Worm (Caenorhabditis elegans) whole organism, young adult: ENCODE results near the gene ckc-1.

Source experiments
- F37B4.10 ChIP-seq: fragments of 200-800 bp; sonication (Bioruptor generic); IDR thresholded peaks from 2 replicates; pipeline ENCODE4 v1.3.6; 2022; ENCODE audit warnings: missing genetic modification characterization, missing compliant biosample characterization
- F55B11.4 ChIP-seq: sonication (generic microtip); optimal IDR thresholded peaks from 2 replicates; lab custom pipeline; 2016; ENCODE audit warnings: missing compliant biosample characterization, missing genetic modification characterization, borderline replicate concordance; ENCODE audit not compliant: insufficient read depth
- F57A8.1 ChIP-seq: fragments of 200-800 bp; sonication (Bioruptor generic); optimal IDR thresholded peaks from 2 replicates; lab custom pipeline; 2018; ENCODE audit warnings: mild to moderate bottlenecking, missing genetic modification characterization, moderate library complexity, missing compliant biosample characterization
- K11D2.4 ChIP-seq: fragments of 200-800 bp; sonication (Bioruptor generic); IDR thresholded peaks from 2 replicates; pipeline ENCODE4 v1.3.6; 2022; ENCODE audit warnings: missing genetic modification reagents, missing genetic modification characterization, missing compliant biosample characterization
- T26A5.8 ChIP-seq: sonication (generic microtip); optimal IDR thresholded peaks from 2 replicates; lab custom pipeline; 2016; ENCODE audit warnings: missing genetic modification characterization, missing compliant biosample characterization
- Y53G8AR.9 ChIP-seq: fragments of 200-800 bp; sonication (Bioruptor generic); conservative IDR thresholded peaks from 2 replicates; pipeline ENCODE4 v1.3.6; 2022; ENCODE audit warnings: missing genetic modification reagents, missing genetic modification characterization, missing compliant biosample characterization
- Y79H2A.3 ChIP-seq: fragments of 200-800 bp; sonication (Bioruptor generic); conservative IDR thresholded peaks from 2 replicates; pipeline ENCODE4 v1.3.6; 2022; ENCODE audit warnings: missing genetic modification reagents, missing genetic modification characterization, missing compliant biosample characterization
- Y95B8A.8 ChIP-seq: fragments of 200-800 bp; sonication (Bioruptor generic); IDR thresholded peaks from 2 replicates; pipeline ENCODE4 v1.3.6; 2022; ENCODE audit warnings: missing genetic modification reagents, missing genetic modification characterization, missing compliant biosample characterization
- akir-1 ChIP-seq: fragments of 200-800 bp; sonication (Bioruptor generic); optimal IDR thresholded peaks from 2 replicates; lab custom pipeline; 2018; ENCODE audit warnings: mild to moderate bottlenecking, missing genetic modification characterization, moderate library complexity, missing compliant biosample characterization
- atf-7 ChIP-seq: sonication (generic microtip); optimal IDR thresholded peaks from 2 replicates; lab custom pipeline; 2017; ENCODE audit warnings: mild to moderate bottlenecking, missing genetic modification characterization, missing compliant biosample characterization
- athp-1 ChIP-seq: sonication (generic microtip); optimal IDR thresholded peaks from 2 replicates; lab custom pipeline; 2017; ENCODE audit warnings: mild to moderate bottlenecking, missing genetic modification characterization, missing compliant biosample characterization
- attf-6 ChIP-seq: fragments of 200-800 bp; sonication (Bioruptor generic); IDR thresholded peaks from 2 replicates; pipeline ENCODE4 v1.3.6; 2022; ENCODE audit warnings: missing genetic modification reagents, missing genetic modification characterization, missing compliant biosample characterization
- bed-1 ChIP-seq: fragments of 200-800 bp; sonication (Bioruptor generic); IDR thresholded peaks from 2 replicates; pipeline ENCODE4 v1.3.6; 2022; ENCODE audit warnings: missing genetic modification reagents, missing genetic modification characterization, missing compliant biosample characterization
- cebp-2 ChIP-seq: fragments of 200-800 bp; sonication (Bioruptor generic); IDR thresholded peaks from 2 replicates; pipeline ENCODE4 v1.3.6; 2022; ENCODE audit warnings: missing genetic modification characterization, missing compliant biosample characterization
- ceh-100 ChIP-seq: fragments of 200-800 bp; sonication (Bioruptor generic); IDR thresholded peaks from 2 replicates; pipeline ENCODE4 v1.3.6; 2022; ENCODE audit warnings: missing genetic modification reagents, missing genetic modification characterization, missing compliant biosample characterization
- ceh-58 ChIP-seq: fragments of 200-800 bp; sonication (Bioruptor generic); IDR thresholded peaks from 2 replicates; pipeline ENCODE4 v1.3.6; 2022; ENCODE audit warnings: missing genetic modification characterization, missing compliant biosample characterization
- ceh-91 ChIP-seq: fragments of 200-800 bp; sonication (Bioruptor generic); IDR thresholded peaks from 2 replicates; pipeline ENCODE4 v1.3.6; 2022; ENCODE audit warnings: missing genetic modification reagents, missing genetic modification characterization, missing compliant biosample characterization
- die-1 ChIP-seq: sonication (generic microtip); optimal IDR thresholded peaks from 2 replicates; lab custom pipeline; 2016; ENCODE audit warnings: missing genotype, mild to moderate bottlenecking, missing genetic modification characterization, missing compliant biosample characterization
- dpl-1 ChIP-seq: fragments of 150-350 bp; optimal IDR thresholded peaks from 2 replicates; lab custom pipeline; 2014; ENCODE audit warnings: missing biosample characterization, missing genetic modification reagents, missing genetic modification characterization
- egrh-3 ChIP-seq: fragments of 200-800 bp; sonication (Bioruptor generic); IDR thresholded peaks from 2 replicates; pipeline ENCODE4 v1.3.6; 2022; ENCODE audit warnings: missing genetic modification reagents, missing genetic modification characterization, missing compliant biosample characterization
- gei-17 ChIP-seq: fragments of 200-800 bp; sonication (Bioruptor generic); optimal IDR thresholded peaks from 2 replicates; lab custom pipeline; 2018; ENCODE audit warnings: mild to moderate bottlenecking, missing genetic modification characterization, missing compliant biosample characterization
- lag-1 ChIP-seq: fragments of 200-800 bp; sonication (Bioruptor generic); IDR thresholded peaks from 2 replicates; pipeline ENCODE4 v1.3.6; 2022; ENCODE audit warnings: missing genetic modification reagents, missing genetic modification characterization, missing compliant biosample characterization
- let-526 ChIP-seq: fragments of 200-800 bp; sonication (Bioruptor generic); IDR thresholded peaks from 2 replicates; pipeline ENCODE4 v1.3.6; 2022; ENCODE audit warnings: missing genetic modification reagents, missing genetic modification characterization, missing compliant biosample characterization
- let-607 ChIP-seq, 2 experiments: fragments of 200-800 bp in 1 of 2; sonication (Bioruptor generic) in 1 of 2; sonication (generic microtip) in 1 of 2; optimal IDR thresholded peaks; 2 replicates each; lab custom pipeline; 2016 to 2018; ENCODE audit warnings: mild to moderate bottlenecking in 2 of 2, missing compliant biosample characterization in 2 of 2, missing genetic modification characterization in 2 of 2, moderate library complexity in 2 of 2, missing genotype in 1 of 2
- lin-40 ChIP-seq: sonication (generic microtip); optimal IDR thresholded peaks from 2 replicates; lab custom pipeline; 2016; ENCODE audit warnings: missing genetic modification characterization, mild to moderate bottlenecking, missing compliant biosample characterization, missing genotype, missing genetic modification reagents
- lin-54 ChIP-seq: fragments of 200-800 bp; sonication (Bioruptor generic); optimal IDR thresholded peaks from 2 replicates; lab custom pipeline; 2018; ENCODE audit warnings: mild to moderate bottlenecking, missing genetic modification characterization, missing compliant biosample characterization
- lir-1 ChIP-seq: fragments of 200-800 bp; sonication (Bioruptor generic); conservative IDR thresholded peaks from 2 replicates; pipeline ENCODE4 v1.3.6; 2022; ENCODE audit warnings: missing genetic modification reagents, missing genetic modification characterization, missing compliant biosample characterization
- madf-10 ChIP-seq: sonication (generic microtip); optimal IDR thresholded peaks from 2 replicates; lab custom pipeline; 2016; ENCODE audit warnings: mild to moderate bottlenecking, missing genetic modification characterization, missing compliant biosample characterization
- madf-6 ChIP-seq: fragments of 200-800 bp; sonication (Bioruptor generic); IDR thresholded peaks from 2 replicates; pipeline ENCODE4 v1.3.6; 2022; ENCODE audit warnings: missing genetic modification reagents, missing genetic modification characterization, missing compliant biosample characterization
- mel-28 ChIP-seq: sonication (generic microtip); optimal IDR thresholded peaks from 2 replicates; lab custom pipeline; 2016; ENCODE audit warnings: borderline replicate concordance, mild to moderate bottlenecking, missing genetic modification characterization, missing compliant biosample characterization
- nfya-1 ChIP-seq: sonication (generic microtip); optimal IDR thresholded peaks from 2 replicates; lab custom pipeline; 2017; ENCODE audit warnings: antibody characterized with exemption, missing compliant biosample characterization, missing genetic modification characterization, borderline replicate concordance; ENCODE audit not compliant: insufficient read depth
- nhr-27 ChIP-seq: fragments of 200-800 bp; sonication (Bioruptor generic); optimal IDR thresholded peaks from 2 replicates; lab custom pipeline; 2018; ENCODE audit warnings: mild to moderate bottlenecking, missing genetic modification characterization, moderate library complexity, missing compliant biosample characterization
- sdz-38 ChIP-seq: sonication (generic microtip); optimal IDR thresholded peaks from 2 replicates; lab custom pipeline; 2016; ENCODE audit warnings: missing genotype, missing genetic modification characterization, missing compliant biosample characterization
- sptf-2 ChIP-seq: fragments of 200-800 bp; sonication (Bioruptor generic); optimal IDR thresholded peaks from 2 replicates; lab custom pipeline; 2018; ENCODE audit warnings: mild to moderate bottlenecking, missing genetic modification characterization, missing compliant biosample characterization
- xnd-1 ChIP-seq: sonication (generic microtip); optimal IDR thresholded peaks from 2 replicates; lab custom pipeline; 2016; ENCODE audit warnings: missing genotype, missing genetic modification reagents, missing genetic modification characterization, missing compliant biosample characterization
- zim-3 ChIP-seq: sonication (generic microtip); optimal IDR thresholded peaks from 2 replicates; lab custom pipeline; 2017; ENCODE audit warnings: mild to moderate bottlenecking, missing genetic modification characterization, moderate library complexity, missing compliant biosample characterization
- ztf-25 ChIP-seq: fragments of 200-800 bp; sonication (Bioruptor generic); IDR thresholded peaks from 2 replicates; pipeline ENCODE4 v1.3.6; 2022; ENCODE audit warnings: missing genetic modification reagents, missing genetic modification characterization, missing compliant biosample characterization
- ztf-28 ChIP-seq: fragments of 200-800 bp; sonication (Bioruptor generic); IDR thresholded peaks from 2 replicates; pipeline ENCODE4 v1.3.6; 2022; ENCODE audit warnings: missing genetic modification reagents, missing genetic modification characterization, missing compliant biosample characterization
- ztf-3 ChIP-seq: fragments of 200-800 bp; sonication (Bioruptor generic); optimal IDR thresholded peaks from 2 replicates; lab custom pipeline; 2018; ENCODE audit warnings: mild to moderate bottlenecking, missing genetic modification characterization, missing compliant biosample characterization

The ckc-1 gene

DNA sequence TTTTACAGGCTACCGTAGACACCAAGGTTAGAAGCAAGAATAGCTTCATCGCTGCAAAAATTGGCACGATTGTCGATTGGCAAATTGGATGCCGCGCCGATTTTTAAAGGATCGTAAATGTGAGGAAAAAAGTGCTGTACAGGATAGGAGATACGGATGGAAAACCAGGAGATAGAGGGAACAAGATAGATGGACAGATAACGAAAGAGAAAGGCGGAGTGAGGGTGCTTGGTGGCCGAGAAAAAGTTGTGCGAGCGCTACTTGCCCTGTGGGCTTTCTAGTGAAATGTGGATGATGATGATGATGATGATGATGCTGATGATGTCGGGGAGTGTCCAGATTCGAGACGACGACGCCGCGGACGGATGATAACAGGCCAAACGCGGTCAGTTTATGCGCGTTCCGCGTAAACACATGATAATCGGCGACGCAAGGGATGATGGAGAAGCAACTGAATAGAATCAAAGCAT is 19.9 kb downstream of the ckc-1 start, which contains the start of gene T27A10.6:
Gene T27A10.6, minus strand, starts transcription at position 51 of the 470 bp plus-strand sequence.
- TF ChIP-seq sdz-38 (tag; lab: Kevin White, UChicago) = no peak
- TF ChIP-seq lir-1 (GFP tag; lab: Robert Waterston, UW) = no peak
- TF ChIP-seq mel-28 (tag; lab: Kevin White, UChicago) = no peak
- no peak for TF ChIP-seq gei-17
- TF ChIP-seq ceh-58 (GFP tag; lab: Robert Waterston, UW) = no peak
- no peak for TF ChIP-seq attf-6
- TF ChIP-seq xnd-1 (tag; lab: Kevin White, UChicago) = no peak
- TF ChIP-seq ztf-3 (GFP tag; lab: Kevin White, UChicago) = no peak
- TF ChIP-seq nhr-27 = no peak
- TF ChIP-seq T26A5.8 (tag; lab: Kevin White, UChicago) = no peak
- no peak for TF ChIP-seq madf-6 (GFP tag; lab: Robert Waterston, UW)
- TF ChIP-seq let-607 (tag; optimal IDR thresholded peaks at IDR 0.05; lab: Kevin White, UChicago) = no peak
- TF ChIP-seq dpl-1 (GFP tag; lab: Kevin White, UChicago) = no peak
- TF ChIP-seq athp-1 (tag; lab: Kevin White, UChicago) = no peak
- no peak for TF ChIP-seq Y95B8A.8 (GFP tag; lab: Robert Waterston, UW)
- TF ChIP-seq F55B11.4 = no peak
- no peak for TF ChIP-seq atf-7 (tag; lab: Kevin White, UChicago)
- no peak for TF ChIP-seq ceh-100 (GFP tag; lab: Robert Waterston, UW)
- TF ChIP-seq, all 124 proteins: peak for 0

DNA sequence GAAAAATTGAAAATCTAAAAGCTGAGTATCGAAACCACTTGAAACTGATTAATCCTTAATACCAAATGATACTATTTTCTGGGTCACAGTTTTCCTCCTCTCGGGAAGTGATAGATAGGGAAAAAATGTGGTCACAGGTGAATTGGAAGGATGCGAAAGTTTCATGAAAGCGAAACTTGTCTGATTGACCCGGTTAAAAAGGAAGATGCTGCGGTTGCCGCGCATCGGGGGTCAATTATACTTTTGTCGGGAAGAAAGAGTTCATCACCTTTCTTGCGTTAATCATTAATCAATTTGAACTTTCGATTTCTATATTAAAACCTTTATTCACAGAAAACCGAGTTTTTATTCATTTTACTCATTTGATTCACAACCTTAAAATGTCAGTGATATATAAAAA is 20.6 kb downstream of the ckc-1 start:
- no peak for TF ChIP-seq nfya-1
- no peak for TF ChIP-seq Y53G8AR.9 (GFP tag; lab: Robert Waterston, UW)
- TF ChIP-seq ztf-28 (GFP tag; lab: Robert Waterston, UW) = no peak
- TF ChIP-seq F57A8.1 (GFP tag; lab: Kevin White, UChicago) = no peak
- no peak for TF ChIP-seq bed-1 (GFP tag; lab: Robert Waterston, UW)
- TF ChIP-seq atf-7 (tag; lab: Kevin White, UChicago) = no peak
- TF ChIP-seq Y95B8A.8 (GFP tag; lab: Robert Waterston, UW) = no peak
- TF ChIP-seq dpl-1 (GFP tag; lab: Kevin White, UChicago) = no peak
- no peak for TF ChIP-seq let-526 (GFP tag; lab: Robert Waterston, UW)
- no peak for TF ChIP-seq lir-1 (GFP tag; lab: Robert Waterston, UW)
- no peak for TF ChIP-seq die-1 (tag; lab: Kevin White, UChicago)
- TF ChIP-seq lin-54 (GFP tag; lab: Kevin White, UChicago) = no peak
- TF ChIP-seq cebp-2 (GFP tag; lab: Robert Waterston, UW) = no peak

DNA sequence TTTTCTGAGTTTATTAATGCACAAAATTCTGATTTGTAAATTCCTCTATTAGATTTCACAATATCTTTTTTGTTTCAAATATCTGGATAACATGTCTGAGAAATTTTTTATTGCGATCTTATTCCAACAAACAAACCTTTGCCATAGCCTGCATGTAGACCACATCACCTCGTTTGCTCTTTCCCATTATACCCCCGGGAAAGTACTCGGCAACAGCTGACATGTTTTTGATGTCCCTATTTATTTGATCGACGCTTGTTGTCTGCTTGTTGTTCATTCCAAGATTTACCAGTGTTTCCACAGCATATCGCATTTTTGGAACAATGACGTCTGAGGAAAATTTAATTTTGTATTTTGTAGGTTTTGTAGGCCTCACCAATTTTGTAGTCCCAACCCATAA is 23.5 kb downstream of the ckc-1 start:
- TF ChIP-seq sptf-2 (GFP tag; lab: Kevin White, UChicago) (no peak), zim-3 (no peak), dpl-1 (GFP tag; lab: Kevin White, UChicago) (no peak), F37B4.10 (GFP tag; lab: Robert Waterston, UW) (no peak), egrh-3 (GFP tag; lab: Robert Waterston, UW) (no peak), madf-10 (tag; lab: Kevin White, UChicago) (no peak), gei-17 (no peak), Y79H2A.3 (GFP tag; lab: Robert Waterston, UW) (no peak), madf-6 (GFP tag; lab: Robert Waterston, UW) (no peak), akir-1 (no peak), K11D2.4 (GFP tag; lab: Robert Waterston, UW) (no peak), ceh-91 (GFP tag; lab: Robert Waterston, UW) (no peak), ztf-28 (GFP tag; lab: Robert Waterston, UW) (no peak), ztf-25 (GFP tag; lab: Robert Waterston, UW) (no peak), lin-40 (no peak), nfya-1 (no peak), lag-1 (no peak)
